Fruit fly (Drosophila melanogaster): Measurements from ENCODE around the gene CG17549.

The CG17549 gene

DNA sequence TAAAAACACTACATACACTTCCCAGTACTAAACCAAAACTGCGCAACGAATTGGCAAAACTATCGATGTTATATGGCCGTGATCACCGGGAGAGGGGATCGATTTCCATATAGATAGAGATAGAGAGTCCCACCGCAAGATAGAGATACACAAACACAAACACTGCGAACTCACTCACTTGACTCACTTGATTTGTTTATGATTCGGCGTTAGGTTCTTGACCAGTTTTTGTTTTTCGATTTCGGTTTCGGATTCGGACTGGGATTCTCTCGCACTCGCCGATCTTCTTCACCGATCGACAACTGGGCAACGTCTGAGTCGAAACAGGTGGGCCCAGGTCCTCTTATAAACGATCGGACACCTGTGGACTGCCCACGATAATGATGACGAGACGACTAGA is at the start of gene CG17549:
Gene CG17549 (minus strand): TSS at position 327 of the 400 bp plus-strand sequence.
- no peak for TF ChIP-seq Myc (optimal IDR thresholded peaks at IDR 0.05)
- TF ChIP-seq Sin3A (optimal IDR thresholded peaks at IDR 0.05): no peak
- TF ChIP-seq h (optimal IDR thresholded peaks at IDR 0.05): no peak
- TF ChIP-seq insv (optimal IDR thresholded peaks at IDR 0.05): no peak
- no peak for TF ChIP-seq ttk (optimal IDR thresholded peaks at IDR 0.05)
- no peak for TF ChIP-seq psq (optimal IDR thresholded peaks at IDR 0.05)

DNA sequence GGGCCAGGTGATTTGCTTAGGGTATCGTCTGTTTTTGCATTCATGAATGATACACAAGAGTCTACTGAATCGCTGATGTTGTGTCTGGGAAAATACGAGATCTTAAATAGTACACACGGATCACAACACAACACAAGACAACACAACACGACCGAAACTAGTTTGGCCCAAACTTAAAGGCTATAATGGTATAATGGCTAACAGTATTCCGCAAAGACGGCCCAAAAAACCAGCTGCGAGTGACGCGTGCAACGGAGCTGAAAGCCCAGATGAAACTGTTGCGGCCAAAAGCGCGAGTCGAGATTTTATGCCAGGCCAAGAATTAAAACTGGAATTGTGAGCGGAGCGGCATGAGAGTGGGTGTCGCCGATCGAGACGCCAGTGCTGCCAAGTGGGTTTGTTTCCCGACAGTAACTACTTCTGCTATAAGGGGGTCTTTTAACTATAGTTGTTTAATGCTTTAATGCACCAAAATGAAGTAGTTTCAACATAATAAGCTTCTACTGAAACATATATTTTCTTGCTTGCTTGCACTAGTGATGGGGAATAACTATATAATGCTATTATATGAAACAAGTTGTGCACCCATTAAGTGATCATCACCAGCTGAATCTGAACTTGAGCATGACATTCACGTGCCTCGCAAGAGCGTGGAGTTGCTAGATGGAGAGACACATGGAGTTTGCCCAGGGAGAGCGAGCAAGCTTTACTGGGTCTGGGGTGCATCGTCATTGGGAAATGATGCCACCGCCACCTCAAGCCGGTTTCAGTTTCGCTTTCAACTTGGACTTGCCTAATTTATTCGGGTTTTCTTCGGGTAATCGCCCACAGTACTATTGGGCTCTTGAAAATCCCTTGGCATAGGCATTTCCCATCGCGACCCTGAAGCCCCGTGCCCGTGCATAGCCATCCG is 49.1 kb upstream of the CG17549 start:
- TF ChIP-seq psq (optimal IDR thresholded peaks at IDR 0.05) (no peak), h (optimal IDR thresholded peaks at IDR 0.05) (no peak), Myc (optimal IDR thresholded peaks at IDR 0.05) (no peak), ttk (optimal IDR thresholded peaks at IDR 0.05) (no peak), insv (optimal IDR thresholded peaks at IDR 0.05) (no peak), Sin3A (optimal IDR thresholded peaks at IDR 0.05) (no peak)

DNA sequence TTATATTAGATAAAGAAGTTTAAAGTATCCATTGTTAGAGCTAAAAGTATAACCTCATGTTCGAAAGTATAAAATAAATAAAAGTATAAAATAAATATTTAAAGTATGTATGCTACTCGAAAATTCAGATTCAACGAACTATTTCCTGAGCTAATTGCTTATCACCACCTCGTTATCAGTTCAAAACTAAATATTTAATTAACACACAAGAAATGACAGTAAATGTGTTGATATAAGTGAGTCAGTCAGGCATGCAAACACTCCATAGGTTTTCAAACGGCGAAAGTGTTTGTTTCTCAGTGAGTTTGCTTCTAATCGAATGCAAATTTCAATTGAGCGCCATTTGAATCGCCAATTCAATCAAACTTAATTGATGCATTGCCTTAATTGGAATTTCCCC is 44.4 kb upstream of the CG17549 start:
- TF ChIP-seq h (optimal IDR thresholded peaks at IDR 0.05) (no peak), psq (optimal IDR thresholded peaks at IDR 0.05) (no peak), Myc (optimal IDR thresholded peaks at IDR 0.05) (no peak), Sin3A (optimal IDR thresholded peaks at IDR 0.05) (no peak), insv (optimal IDR thresholded peaks at IDR 0.05) (no peak), ttk (optimal IDR thresholded peaks at IDR 0.05) (no peak)

DNA sequence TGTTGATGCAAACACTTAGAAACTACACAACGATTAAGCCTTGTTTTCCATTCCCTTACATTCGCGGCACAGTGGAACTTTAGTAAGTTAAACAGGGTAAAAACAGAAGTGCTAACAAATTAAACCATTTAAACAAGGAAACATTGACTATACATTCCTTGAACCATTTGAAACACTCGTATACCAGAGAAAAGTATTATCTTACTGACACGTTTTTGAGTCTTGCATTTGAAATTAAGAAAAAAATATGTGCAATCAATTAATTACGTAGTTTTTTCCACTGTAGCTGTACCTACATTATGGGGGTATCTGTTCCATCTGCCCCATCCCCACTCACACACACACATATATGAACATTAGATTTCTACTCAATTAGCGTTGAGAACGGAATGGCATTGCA is 43.4 kb upstream of the CG17549 start:
- no peak for TF ChIP-seq Sin3A (optimal IDR thresholded peaks at IDR 0.05)

DNA sequence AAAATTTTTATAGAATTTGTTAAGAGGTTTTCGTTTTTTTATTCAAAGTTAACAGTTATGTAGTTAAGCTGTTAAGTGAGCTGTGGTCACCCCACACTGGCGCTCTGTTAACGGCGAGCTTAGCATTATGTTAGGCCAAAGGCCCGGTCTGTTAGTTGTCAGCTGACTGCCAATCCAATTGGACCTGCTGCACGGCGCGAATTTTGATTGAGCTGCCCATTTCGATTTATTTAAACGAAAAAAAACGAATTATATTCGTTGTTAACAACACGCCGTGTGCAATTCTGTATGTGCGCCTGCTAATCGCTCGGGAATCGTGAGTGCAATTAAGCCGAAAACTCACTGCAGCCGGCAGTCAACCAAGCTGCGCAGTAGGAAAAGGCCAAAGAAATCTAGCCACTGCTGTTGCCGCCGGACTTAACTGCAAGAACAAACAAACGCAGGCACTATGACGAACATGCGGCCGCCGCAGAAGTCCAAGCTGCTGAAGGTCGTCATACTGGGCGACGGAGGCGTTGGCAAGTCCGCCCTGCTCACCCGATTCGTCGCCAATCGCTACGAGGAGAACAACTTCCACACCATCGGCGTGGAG is 42.6 kb upstream of the CG17549 start, which contains the start of gene Rab9:
Gene Rab9 (plus strand): TSS at position 151 of the 592 bp plus-strand sequence.
- no peak for TF ChIP-seq Myc (optimal IDR thresholded peaks at IDR 0.05)
- TF ChIP-seq h (optimal IDR thresholded peaks at IDR 0.05): no peak
- TF ChIP-seq psq (optimal IDR thresholded peaks at IDR 0.05): no peak
- TF ChIP-seq Sin3A (optimal IDR thresholded peaks at IDR 0.05): no peak
- no peak for TF ChIP-seq ttk (optimal IDR thresholded peaks at IDR 0.05)
- no peak for TF ChIP-seq insv (optimal IDR thresholded peaks at IDR 0.05)

DNA sequence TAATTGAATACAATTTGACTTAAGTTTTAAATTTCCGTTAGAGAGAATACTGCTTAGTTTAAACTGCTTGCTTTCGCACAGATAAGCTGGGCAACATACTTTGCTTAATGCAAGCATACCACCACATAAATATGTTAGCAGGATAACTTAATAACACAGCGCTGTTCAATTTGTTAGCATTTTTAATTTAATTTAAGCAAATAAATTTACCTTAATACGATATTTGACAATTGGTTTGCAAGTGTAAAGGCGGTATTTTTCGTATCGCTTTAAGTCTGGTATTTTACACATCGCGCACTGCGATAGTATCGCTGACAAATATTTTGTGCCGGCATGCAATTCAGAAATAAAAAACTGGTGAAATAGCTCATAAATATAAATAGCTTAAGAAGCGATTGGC is 40.5 kb upstream of the CG17549 start, which contains the start of gene RtcB:
Gene RtcB (plus strand): TSS at position 301 of the 400 bp plus-strand sequence.
- TF ChIP-seq psq (optimal IDR thresholded peaks at IDR 0.05) (no peak), Sin3A (optimal IDR thresholded peaks at IDR 0.05) (no peak), ttk (optimal IDR thresholded peaks at IDR 0.05) (no peak), h (optimal IDR thresholded peaks at IDR 0.05) (no peak), Myc (optimal IDR thresholded peaks at IDR 0.05) (no peak), insv (optimal IDR thresholded peaks at IDR 0.05) (no peak)

DNA sequence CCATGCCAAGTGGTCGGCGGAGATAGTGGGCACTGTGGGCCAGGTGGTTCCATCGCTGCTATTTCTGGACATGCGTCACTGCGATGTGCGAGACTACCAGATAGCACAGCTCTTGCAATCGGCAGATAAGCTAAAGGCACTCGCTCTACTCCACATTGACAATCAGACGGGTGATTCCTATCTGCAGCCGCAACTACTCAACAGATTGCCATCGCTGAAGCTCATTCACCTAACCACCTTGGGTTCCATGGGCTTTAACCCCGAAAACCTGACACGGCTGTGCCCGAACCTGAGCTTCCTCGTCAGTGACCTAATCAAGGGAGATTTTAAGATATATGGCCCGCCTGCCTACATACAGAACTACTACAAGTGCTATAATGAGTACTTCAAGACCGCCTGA is 39.9 kb upstream of the CG17549 start:
- TF ChIP-seq insv (optimal IDR thresholded peaks at IDR 0.05): no peak
- TF ChIP-seq ttk (optimal IDR thresholded peaks at IDR 0.05): no peak
- TF ChIP-seq Myc (optimal IDR thresholded peaks at IDR 0.05): no peak
- TF ChIP-seq psq (optimal IDR thresholded peaks at IDR 0.05): no peak
- no peak for TF ChIP-seq Sin3A (optimal IDR thresholded peaks at IDR 0.05)
- no peak for TF ChIP-seq h (optimal IDR thresholded peaks at IDR 0.05)

DNA sequence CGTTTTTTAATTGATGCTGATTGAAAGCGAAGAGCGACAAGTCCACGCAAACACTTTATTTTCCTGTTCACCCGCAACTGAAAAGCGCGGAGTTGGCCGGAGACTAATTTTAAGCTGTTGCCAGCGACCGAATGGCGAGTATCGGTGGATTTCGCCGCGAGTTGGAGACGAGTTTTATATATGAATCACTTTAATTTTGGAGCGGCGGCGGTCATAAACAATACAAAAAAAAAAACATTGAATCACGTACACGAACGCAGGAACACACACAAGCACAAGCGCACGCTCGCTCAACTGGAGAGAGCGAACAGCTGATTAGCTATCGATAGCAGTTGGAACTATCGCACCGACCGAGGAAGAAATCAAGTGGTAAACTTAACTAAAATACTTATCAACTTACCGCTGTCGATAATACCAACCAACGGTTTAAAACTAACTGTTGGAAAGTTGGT is 36.5 kb upstream of the CG17549 start, which contains the start of gene Pax:
Gene Pax (minus strand): TSS at position 267 of the 452 bp plus-strand sequence.
- TF ChIP-seq psq (optimal IDR thresholded peaks at IDR 0.05): no peak
- no peak for TF ChIP-seq Myc (optimal IDR thresholded peaks at IDR 0.05)
- TF ChIP-seq Sin3A (optimal IDR thresholded peaks at IDR 0.05): no peak
- no peak for TF ChIP-seq h (optimal IDR thresholded peaks at IDR 0.05)
- no peak for TF ChIP-seq insv (optimal IDR thresholded peaks at IDR 0.05)
- no peak for TF ChIP-seq ttk (optimal IDR thresholded peaks at IDR 0.05)

DNA sequence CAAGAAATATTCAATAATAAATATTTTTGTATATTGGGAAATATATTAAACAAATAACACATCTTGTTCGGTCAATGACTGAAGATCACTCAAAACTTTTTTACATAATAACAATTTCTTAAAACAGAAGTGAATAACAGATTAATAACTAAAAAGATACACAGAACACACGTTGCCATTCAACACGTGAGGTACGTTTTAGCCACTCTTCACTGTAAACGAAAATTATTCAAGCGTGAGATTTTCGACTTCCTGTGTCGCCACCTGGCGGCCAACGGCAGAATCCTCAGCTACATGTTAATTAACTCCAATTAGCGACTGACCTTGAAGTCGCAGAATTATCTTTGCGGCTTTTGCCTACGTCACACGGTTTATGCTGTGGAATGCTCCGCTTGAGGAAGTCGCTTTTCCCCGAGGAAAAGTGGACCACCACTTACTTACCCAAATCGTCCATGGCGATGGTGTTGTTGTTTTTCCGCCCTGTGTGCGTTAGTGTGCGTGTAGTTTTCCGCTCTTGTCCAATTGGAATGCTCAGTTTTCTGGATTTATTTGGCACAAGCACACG is 36.0 kb upstream of the CG17549 start:
- TF ChIP-seq ttk (optimal IDR thresholded peaks at IDR 0.05) (no peak), h (optimal IDR thresholded peaks at IDR 0.05) (no peak)

DNA sequence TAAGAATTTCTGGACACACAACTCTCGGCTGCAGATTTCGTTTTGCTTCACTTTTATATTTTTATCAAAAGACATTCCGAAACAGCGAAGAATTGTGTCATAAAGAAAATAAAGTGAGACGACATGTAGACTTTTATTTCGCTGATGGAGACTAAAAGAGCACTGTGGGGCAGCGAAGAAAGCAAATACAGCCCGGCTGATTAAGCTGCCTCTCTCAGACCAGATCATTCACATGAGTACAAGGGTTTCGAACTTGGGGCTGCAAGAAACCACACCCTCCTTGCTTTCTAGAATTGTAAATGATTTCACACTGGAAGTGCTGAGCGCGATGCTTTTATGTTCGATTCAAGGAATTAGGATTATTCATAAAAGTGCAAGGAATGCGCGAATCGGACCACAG is 35.2 kb upstream of the CG17549 start:
- TF ChIP-seq psq (optimal IDR thresholded peaks at IDR 0.05) (no peak), Myc (optimal IDR thresholded peaks at IDR 0.05) (no peak), ttk (optimal IDR thresholded peaks at IDR 0.05) (no peak), h (optimal IDR thresholded peaks at IDR 0.05) (no peak), Sin3A (optimal IDR thresholded peaks at IDR 0.05) (no peak), insv (optimal IDR thresholded peaks at IDR 0.05) (no peak)

DNA sequence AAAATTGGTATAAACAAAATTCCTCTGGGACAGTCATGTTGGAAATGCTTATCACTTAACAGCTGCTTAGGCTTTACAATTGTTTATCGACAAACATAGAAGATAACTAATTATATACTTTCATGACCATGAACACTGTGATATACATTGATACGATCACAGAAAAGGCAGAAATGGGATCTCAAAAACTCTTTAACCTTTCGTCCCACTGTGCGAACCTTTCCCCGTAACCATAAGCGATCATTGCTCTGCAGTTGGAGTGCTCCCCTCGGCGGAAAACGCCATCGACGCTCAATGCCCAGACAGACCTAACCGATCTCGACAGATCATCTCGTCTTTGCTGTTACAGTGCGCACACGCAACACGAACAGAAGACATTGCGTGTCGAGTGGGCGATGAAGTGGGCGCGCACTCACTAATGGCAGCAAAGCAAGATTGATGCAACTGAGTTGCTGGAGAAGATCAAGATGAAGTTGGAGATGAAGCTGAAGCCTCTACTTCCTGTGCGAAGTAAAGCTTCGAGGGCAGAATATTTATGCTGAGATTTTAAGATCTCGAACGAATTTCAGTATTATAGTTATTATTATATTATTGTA is 34.5 kb upstream of the CG17549 start:
- TF ChIP-seq Sin3A (optimal IDR thresholded peaks at IDR 0.05) (no peak), h (optimal IDR thresholded peaks at IDR 0.05) (no peak), insv (optimal IDR thresholded peaks at IDR 0.05) (no peak)

Measured in Kc167 (cell line).